Worm (Caenorhabditis elegans) whole organism, L2 larva: Measurements from ENCODE around the gene fbxa-50.
A peak's percentile ranks its signal among the peaks of the same experiment; 100 is the strongest.

Experiments used
- F13H6.1 ChIP-seq: sonication (generic microtip); optimal IDR thresholded peaks from 2 replicates; lab custom pipeline; 2016; ENCODE audit warnings: missing genetic modification characterization, missing compliant biosample characterization
- aly-2 ChIP-seq: fragments of 150-350 bp; optimal IDR thresholded peaks from 2 replicates; lab custom pipeline; 2014; ENCODE audit warnings: missing biosample characterization, missing genetic modification characterization
- elt-3 ChIP-seq: sonication (generic microtip); optimal IDR thresholded peaks from 2 replicates; lab custom pipeline; 2017; ENCODE audit warnings: missing biosample characterization, missing genetic modification characterization
- lsy-2 ChIP-seq, 2 experiments: fragments of 150-350 bp in 1 of 2; sonication (generic microtip) in 1 of 2; optimal IDR thresholded peaks; 2 replicates each; lab custom pipeline; 2014 to 2017; ENCODE audit warnings: missing biosample characterization in 2 of 2, missing genetic modification characterization in 2 of 2
- mdl-1 ChIP-seq, 2 experiments: fragments of 150-350 bp in 1 of 2; sonication (generic microtip) in 1 of 2; optimal IDR thresholded peaks; 2 replicates each; lab custom pipeline; 2017; ENCODE audit warnings: missing biosample characterization in 2 of 2, missing genetic modification characterization in 2 of 2
- nhr-11 ChIP-seq: fragments of 150-350 bp; optimal IDR thresholded peaks from 2 replicates; lab custom pipeline; 2014; ENCODE audit warnings: missing biosample characterization, missing genetic modification characterization
- nhr-237 ChIP-seq: fragments of 150-350 bp; optimal IDR thresholded peaks from 2 replicates; lab custom pipeline; 2014; ENCODE audit warnings: missing biosample characterization, missing genetic modification characterization
- snpc-4 ChIP-seq: fragments of 150-350 bp; optimal IDR thresholded peaks from 2 replicates; lab custom pipeline; 2014; ENCODE audit warnings: missing biosample characterization, missing genetic modification characterization

DNA sequence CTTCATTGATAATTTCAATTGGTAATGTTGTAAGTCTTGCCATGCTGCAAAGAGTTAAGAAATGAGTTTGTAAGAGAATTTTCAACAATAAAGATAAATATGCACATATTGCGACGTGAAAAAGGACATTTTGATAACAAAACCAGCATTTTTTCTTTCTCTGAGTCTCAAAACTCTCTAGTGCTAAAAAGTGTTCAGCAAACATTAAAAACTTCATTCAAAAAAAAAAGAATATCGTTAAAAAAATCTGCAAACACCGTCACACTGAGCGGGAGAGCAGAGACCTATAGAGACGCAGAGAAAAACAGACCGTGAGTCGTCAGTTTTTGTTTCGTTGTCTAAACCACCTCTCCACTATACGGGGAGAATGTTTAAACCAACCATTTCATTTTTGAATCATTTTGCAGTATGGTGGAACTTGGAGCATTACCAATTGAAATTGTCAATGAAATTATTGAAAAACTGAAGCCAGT lies 39.2 kb downstream of the fbxa-50 start, which contains the start of the genes fbxa-76 and fbxa-77:
- TF ChIP-seq nhr-11 (tag; lab: Kevin White, UChicago) (no peak), nhr-237 (tag; lab: Kevin White, UChicago) (no peak), aly-2 (tag; lab: Kevin White, UChicago) (no peak), F13H6.1 (tag; lab: Kevin White, UChicago) (peak; percentile 52), lsy-2 (tag; optimal IDR thresholded peaks at IDR 0.05; lab: Kevin White, UChicago) (peak in 1 of 2 experiments; percentile 52), snpc-4 (no peak), mdl-1 (tag; optimal IDR thresholded peaks at IDR 0.05; lab: Kevin White, UChicago) (no peak), elt-3 (no peak)
